Fruit fly (Drosophila melanogaster): Measurements from ENCODE around the gene SdhBL.

Gene SdhBL

dm6 chrX:18869489-18870132 is 24.6 kb upstream of the SdhBL start (continued):
- TF ChIP-seq CG5245 (GFP tag; optimal IDR thresholded peaks at IDR 0.05) (peak; percentile 40), ranshi (GFP tag; IDR thresholded peaks at IDR 0.05) (peak; percentile 63; the same call in 1 of the 2 replicates), CG30403 (GFP tag; optimal IDR thresholded peaks at IDR 0.05) (peak; percentile 46), Eip74EF (GFP tag; optimal IDR thresholded peaks at IDR 0.05) (peak in 1 of 2 experiments; percentile 35), CG8089 (GFP tag; optimal IDR thresholded peaks at IDR 0.05) (peak; percentile 4), CG17829 (tag; optimal IDR thresholded peaks at IDR 0.05) (peak; percentile 12), Vsx1 (GFP tag; optimal IDR thresholded peaks at IDR 0.05) (no peak), CG34224 (GFP tag; IDR thresholded peaks at IDR 0.05; ENCODE audit: partially characterized antibody) (no peak), CG2116 (GFP tag; optimal IDR thresholded peaks at IDR 0.05) (no peak), HHEX (GFP tag; optimal IDR thresholded peaks at IDR 0.05) (peak; percentile 40), ro (GFP tag; IDR thresholded peaks at IDR 0.05) (no peak), dpn (GFP tag; optimal IDR thresholded peaks at IDR 0.05) (peak; percentile 33 to 56), Deaf1 (tag; optimal IDR thresholded peaks at IDR 0.05) (no peak), CG7786 (GFP tag; optimal IDR thresholded peaks at IDR 0.05) (peak; percentile 25), sens-2 (GFP tag; IDR thresholded peaks at IDR 0.05) (no peak; the same call in 1 of the 2 replicates), stwl (tag; optimal IDR thresholded peaks at IDR 0.05) (no peak), gfzf (GFP tag; optimal IDR thresholded peaks at IDR 0.05) (no peak), CG16815 (GFP tag; optimal IDR thresholded peaks at IDR 0.05) (no peak), pb (GFP tag; optimal IDR thresholded peaks at IDR 0.05) (peak; percentile 46), CG31365 (tag; optimal IDR thresholded peaks at IDR 0.05) (no peak), emc (GFP tag; optimal IDR thresholded peaks at IDR 0.05) (no peak), Dad (GFP tag; optimal IDR thresholded peaks at IDR 0.05) (no peak), slou (GFP tag; optimal IDR thresholded peaks at IDR 0.05) (no peak), gsb (GFP tag; IDR thresholded peaks at IDR 0.05) (peak; percentile 30; the same call in 1 of the 2 replicates), ham (GFP tag; IDR thresholded peaks at IDR 0.05) (no peak), CG7372 (GFP tag; IDR thresholded peaks at IDR 0.05) (0 out of 2 replicates have a peak, but pooled peaks have one; percentile 8), CG4404 (GFP tag; IDR thresholded peaks at IDR 0.05) (no peak), NC2α (GFP tag; optimal IDR thresholded peaks at IDR 0.05) (no peak), CG10209 (GFP tag; optimal IDR thresholded peaks at IDR 0.05) (peak; percentile 48), ato (GFP tag; IDR thresholded peaks at IDR 0.05; ENCODE audit: partially characterized antibody) (no peak), peb (GFP tag; IDR thresholded peaks at IDR 0.05) (no peak), gcm (GFP tag; optimal IDR thresholded peaks at IDR 0.05) (peak; percentile 7), zf30C (GFP tag; optimal IDR thresholded peaks at IDR 0.05) (no peak), E2f1 (GFP tag; IDR thresholded peaks at IDR 0.05) (peak; percentile 41; the same call in 1 of the 2 replicates), fd102C (GFP tag; optimal IDR thresholded peaks at IDR 0.05) (no peak), Neu2 (GFP tag; optimal IDR thresholded peaks at IDR 0.05; ENCODE audit: borderline replicate concordance) (no peak), her (GFP tag; optimal IDR thresholded peaks at IDR 0.05) (no peak), CG9437 (GFP tag; optimal IDR thresholded peaks at IDR 0.05) (no peak), CG15011 (GFP tag; optimal IDR thresholded peaks at IDR 0.05) (no peak), prd (optimal IDR thresholded peaks at IDR 0.05) (no peak), prd (GFP tag; IDR thresholded peaks at IDR 0.05) (peak; percentile 70), CG7745 (tag; optimal IDR thresholded peaks at IDR 0.05) (no peak), Drgx (GFP tag; IDR thresholded peaks at IDR 0.05) (peak; percentile 67), CG16863 (GFP tag; optimal IDR thresholded peaks at IDR 0.05) (peak; percentile 27), seq (GFP tag; IDR thresholded peaks at IDR 0.05) (peak; percentile 62), lola (GFP tag; optimal IDR thresholded peaks at IDR 0.05) (no peak), Spps (tag; optimal IDR thresholded peaks at IDR 0.05) (no peak), CG6254 (GFP tag; optimal IDR thresholded peaks at IDR 0.05) (no peak), Awh (GFP tag; IDR thresholded peaks at IDR 0.05) (peak; percentile 49; the same call in 1 of the 2 replicates), CG13894 (tag; optimal IDR thresholded peaks at IDR 0.05) (no peak)

Data from whole organism, embryonic.